Fruit fly (Drosophila melanogaster) whole organism, embryonic: Measurements from ENCODE around the gene Cul6.

Experiments used
- Awh ChIP-seq: fragments of 200-800 bp; sonication (Bioruptor generic); IDR thresholded peaks from 2 replicates; pipeline ENCODE4, ENCODE4 v1.3.6; 2022; ENCODE audit warnings: missing biosample characterization, missing genetic modification characterization
- B-H1 ChIP-seq: fragments of 200-800 bp; sonication (Bioruptor generic); IDR thresholded peaks from 3 replicates; pipeline ENCODE4 v1.3.6; 2022; ENCODE audit warnings: missing biosample characterization, missing genetic modification characterization
- Blimp-1 ChIP-seq: fragments of 200-800 bp; sonication (Bioruptor generic); optimal IDR thresholded peaks from 3 replicates; lab custom pipeline; 2018; ENCODE audit warnings: missing biosample characterization, missing genetic modification characterization, mild to moderate bottlenecking, moderate library complexity, missing genetic modification reagents
- CG1024 ChIP-seq: fragments of 200-800 bp; sonication (Bioruptor generic); IDR thresholded peaks from 2 replicates; pipeline ENCODE4 v1.3.6; 2022; ENCODE audit warnings: missing biosample characterization, missing genetic modification characterization
- CG10462 ChIP-seq: fragments of 200-800 bp; sonication (Bioruptor generic); optimal IDR thresholded peaks from 2 replicates; lab custom pipeline; 2016; ENCODE audit warnings: missing biosample characterization, missing genetic modification characterization
- CG14860 ChIP-seq: fragments of 200-800 bp; sonication (Bioruptor generic); IDR thresholded peaks from 3 replicates; pipeline ENCODE4 v1.3.6; 2022; ENCODE audit warnings: missing biosample characterization, missing genetic modification characterization; ENCODE audit not compliant: partially characterized antibody
- CG15514 ChIP-seq: fragments of 200-800 bp; sonication (Bioruptor generic); optimal IDR thresholded peaks from 3 replicates; lab custom pipeline; 2017; ENCODE audit warnings: missing biosample characterization, missing genetic modification characterization, mild to moderate bottlenecking, moderate library complexity, missing genetic modification reagents
- CG1603 ChIP-seq: fragments of 200-800 bp; sonication (Bioruptor generic); optimal IDR thresholded peaks from 2 replicates; lab custom pipeline; 2019; ENCODE audit warnings: missing biosample characterization, mild to moderate bottlenecking, missing genetic modification characterization, moderate library complexity
- CG18262 ChIP-seq: fragments of 200-800 bp; optimal IDR thresholded peaks from 3 replicates; lab custom pipeline; 2019; ENCODE audit warnings: missing biosample characterization, mild to moderate bottlenecking, missing genetic modification characterization, moderate library complexity
- CG18476 ChIP-seq: fragments of 200-800 bp; sonication (Bioruptor generic); optimal IDR thresholded peaks from 2 replicates; lab custom pipeline; 2016; ENCODE audit warnings: missing biosample characterization, mild to moderate bottlenecking, missing genetic modification characterization
- CG32772 ChIP-seq: fragments of 200-800 bp; sonication (Bioruptor generic); IDR thresholded peaks from 2 replicates; pipeline ENCODE4 v1.3.6; 2022; ENCODE audit warnings: missing biosample characterization, missing genetic modification characterization
- CG3995 ChIP-seq: fragments of 200-800 bp; sonication (Bioruptor generic); optimal IDR thresholded peaks from 3 replicates; lab custom pipeline; 2016; ENCODE audit warnings: missing biosample characterization, missing genetic modification characterization
- CG6175 ChIP-seq: fragments of 200-800 bp; sonication (Bioruptor generic); IDR thresholded peaks from 3 replicates; pipeline ENCODE4 v1.3.6; 2022; ENCODE audit warnings: missing biosample characterization, missing genetic modification characterization
- CG6254 ChIP-seq: fragments of 200-800 bp; sonication (Bioruptor generic); optimal IDR thresholded peaks from 3 replicates; lab custom pipeline; 2017; ENCODE audit warnings: mild to moderate bottlenecking, missing biosample characterization, missing genetic modification reagents, missing genetic modification characterization
- CG6689 ChIP-seq: fragments of 200-800 bp; sonication (Bioruptor generic); IDR thresholded peaks from 2 replicates; pipeline ENCODE4 v1.3.6; 2022; ENCODE audit warnings: missing biosample characterization, missing genetic modification characterization
- CG7556 ChIP-seq: fragments of 200-800 bp; sonication (Bioruptor generic); optimal IDR thresholded peaks from 2 replicates; lab custom pipeline; 2017; ENCODE audit warnings: missing biosample characterization, mild to moderate bottlenecking, missing genetic modification characterization
- CG8290 ChIP-seq, 3 experiments: fragments of 200-800 bp; sonication (Bioruptor generic); optimal IDR thresholded peaks; 2 replicates each; lab custom pipeline; 2016 to 2019; ENCODE audit warnings: missing biosample characterization in 3 of 3, missing genetic modification characterization in 3 of 3, mild to moderate bottlenecking in 2 of 3, moderate library complexity in 1 of 3
- CG9437 ChIP-seq: fragments of 200-800 bp; sonication (Bioruptor generic); optimal IDR thresholded peaks from 2 replicates; lab custom pipeline; 2018; ENCODE audit warnings: missing biosample characterization, mild to moderate bottlenecking, missing genetic modification characterization
- Drgx ChIP-seq: fragments of 200-800 bp; sonication (Bioruptor generic); IDR thresholded peaks from 2 replicates; pipeline ENCODE4 v1.3.6; 2022; ENCODE audit warnings: missing biosample characterization, missing genetic modification characterization
- Gug ChIP-seq: fragments of 200-800 bp; sonication (Bioruptor generic); IDR thresholded peaks from 4 replicates; pipeline ENCODE4 v1.3.6; 2022; ENCODE audit warnings: missing biosample characterization, missing genetic modification characterization
- H2.0 ChIP-seq: fragments of 200-800 bp; sonication (Bioruptor generic); IDR thresholded peaks from 2 replicates; pipeline ENCODE4 v1.3.6; 2022; ENCODE audit warnings: missing biosample characterization, missing genetic modification characterization
- HmgD ChIP-seq: fragments of 200-800 bp; sonication (Bioruptor generic); optimal IDR thresholded peaks from 3 replicates; lab custom pipeline; 2016; ENCODE audit warnings: missing biosample characterization, missing genetic modification characterization
- Opbp ChIP-seq: fragments of 200-800 bp; sonication (Bioruptor generic); IDR thresholded peaks from 3 replicates; pipeline ENCODE4 v1.3.6; 2022; ENCODE audit warnings: missing biosample characterization, missing genetic modification characterization; ENCODE audit not compliant: partially characterized antibody
- Optix ChIP-seq: fragments of 200-800 bp; sonication (Bioruptor generic); IDR thresholded peaks from 3 replicates; pipeline ENCODE4 v1.3.6; 2022; ENCODE audit warnings: missing biosample characterization, missing genetic modification characterization
- Rfx ChIP-seq: fragments of 200-800 bp; sonication (Bioruptor generic); IDR thresholded peaks from 2 replicates; pipeline ENCODE4 v1.3.6; 2022; ENCODE audit warnings: missing biosample characterization, missing genetic modification characterization
- Sry-β ChIP-seq: fragments of 200-800 bp; sonication (Bioruptor generic); optimal IDR thresholded peaks from 2 replicates; lab custom pipeline; 2018; ENCODE audit warnings: missing biosample characterization, mild to moderate bottlenecking, missing genetic modification characterization, moderate library complexity
- Sry-δ ChIP-seq: fragments of 200-800 bp; sonication (Bioruptor generic); optimal IDR thresholded peaks from 2 replicates; lab custom pipeline; 2016; ENCODE audit warnings: missing biosample characterization, missing genetic modification characterization
- Xrp1 ChIP-seq: fragments of 200-800 bp; sonication (Bioruptor generic); IDR thresholded peaks from 2 replicates; pipeline ENCODE4 v1.3.6; 2022; ENCODE audit warnings: missing biosample characterization, missing genetic modification characterization
- amos ChIP-seq: fragments of 200-800 bp; sonication (Bioruptor generic); IDR thresholded peaks from 2 replicates; pipeline ENCODE4 v1.3.6; 2022; ENCODE audit warnings: missing biosample characterization, missing genetic modification characterization; ENCODE audit not compliant: partially characterized antibody
- ase ChIP-seq: fragments of 200-800 bp; sonication (Bioruptor generic); IDR thresholded peaks from 3 replicates; pipeline ENCODE4 v1.3.6; 2022; ENCODE audit warnings: missing biosample characterization, missing genetic modification characterization
- ash1 ChIP-seq: fragments of 200-800 bp; sonication (Bioruptor generic); optimal IDR thresholded peaks from 2 replicates; lab custom pipeline; 2018; ENCODE audit warnings: missing biosample characterization, mild to moderate bottlenecking, missing genetic modification characterization
- dysf ChIP-seq: fragments of 200-800 bp; sonication (Bioruptor generic); IDR thresholded peaks from 3 replicates; pipeline ENCODE4 v1.3.6; 2022; ENCODE audit warnings: missing biosample characterization, missing genetic modification characterization
- emc ChIP-seq: fragments of 200-800 bp; sonication (Bioruptor generic); optimal IDR thresholded peaks from 2 replicates; lab custom pipeline; 2016; ENCODE audit warnings: missing biosample characterization, missing genetic modification characterization
- en ChIP-seq: fragments of 200-800 bp; sonication (Bioruptor generic); optimal IDR thresholded peaks from 2 replicates; lab custom pipeline; 2016; ENCODE audit warnings: missing biosample characterization, missing genetic modification characterization
- esg ChIP-seq: fragments of 200-800 bp; sonication (Bioruptor generic); conservative IDR thresholded peaks from 2 replicates; pipeline ENCODE4 v1.3.6; 2022; ENCODE audit warnings: missing biosample characterization, missing genetic modification characterization
- eve ChIP-seq, 2 experiments: fragments of >200 bp; optimal IDR thresholded peaks; 2 replicates each; lab custom pipeline; 2017; ENCODE audit warnings: missing biosample characterization in 2 of 2, missing genetic modification characterization in 2 of 2
- her ChIP-seq: fragments of 200-800 bp; sonication (Bioruptor generic); optimal IDR thresholded peaks from 2 replicates; lab custom pipeline; 2016; ENCODE audit warnings: missing biosample characterization, missing genetic modification characterization
- jigr1 ChIP-seq: fragments of 200-800 bp; sonication (Bioruptor generic); IDR thresholded peaks from 3 replicates; pipeline ENCODE4 v1.3.6; 2022; ENCODE audit warnings: missing biosample characterization, missing genetic modification characterization
- kay ChIP-seq: fragments of 200-800 bp; sonication (Bioruptor generic); optimal IDR thresholded peaks from 2 replicates; lab custom pipeline; 2016; ENCODE audit warnings: missing biosample characterization, missing genetic modification characterization
- klu ChIP-seq: fragments of 200-800 bp; sonication (Bioruptor generic); IDR thresholded peaks from 2 replicates; pipeline ENCODE4 v1.3.6; 2022; ENCODE audit warnings: missing biosample characterization, missing genetic modification characterization
- nom ChIP-seq: fragments of 200-800 bp; sonication (Bioruptor generic); optimal IDR thresholded peaks from 2 replicates; lab custom pipeline; 2017; ENCODE audit warnings: missing biosample characterization, missing genetic modification characterization, mild to moderate bottlenecking, moderate library complexity, missing genetic modification reagents
- pfk ChIP-seq: fragments of 200-800 bp; sonication (Bioruptor generic); optimal IDR thresholded peaks from 2 replicates; lab custom pipeline; 2018; ENCODE audit warnings: missing biosample characterization, mild to moderate bottlenecking, missing genetic modification characterization, moderate library complexity
- prd ChIP-seq, 3 experiments: fragments of >200 bp in 2 of 3; fragments of 200-800 bp in 1 of 3; sonication (Bioruptor generic) in 1 of 3; optimal IDR thresholded peaks in 2 of 3; IDR thresholded peaks in 1 of 3; 2 replicates in 2 of 3; 3 replicates in 1 of 3; pipeline versions ENCODE4 v1.3.6 to Lab custom; 2017 to 2022; ENCODE audit warnings: missing biosample characterization in 1 of 3, missing genetic modification characterization in 1 of 3
- pum ChIP-seq: fragments of 200-800 bp; sonication (Bioruptor generic); optimal IDR thresholded peaks from 2 replicates; lab custom pipeline; 2016; ENCODE audit warnings: missing biosample characterization, missing genetic modification characterization
- pzg ChIP-seq: fragments of 200-800 bp; sonication (Bioruptor generic); optimal IDR thresholded peaks from 3 replicates; lab custom pipeline; 2018; ENCODE audit warnings: missing biosample characterization, mild to moderate bottlenecking, missing genetic modification characterization, moderate library complexity
- sens ChIP-seq: fragments of 200-800 bp; sonication (Bioruptor generic); peaks from one replicate; lab custom pipeline; 2016; ENCODE audit warnings: missing biosample characterization, missing genetic modification characterization
- sisA ChIP-seq: fragments of 200-800 bp; sonication (Bioruptor generic); IDR thresholded peaks from 2 replicates; pipeline ENCODE4 v1.3.6; 2022; ENCODE audit warnings: missing biosample characterization, missing genetic modification characterization
- stwl ChIP-seq: fragments of 200-800 bp; sonication (Bioruptor generic); optimal IDR thresholded peaks from 3 replicates; lab custom pipeline; 2018; ENCODE audit warnings: missing biosample characterization, mild to moderate bottlenecking, missing genetic modification characterization, moderate library complexity
- z ChIP-seq: fragments of 200-800 bp; sonication (Bioruptor generic); IDR thresholded peaks from 3 replicates; pipeline ENCODE4 v1.3.6; 2022; ENCODE audit warnings: missing biosample characterization, missing genetic modification characterization

Cul6 gene

DNA sequence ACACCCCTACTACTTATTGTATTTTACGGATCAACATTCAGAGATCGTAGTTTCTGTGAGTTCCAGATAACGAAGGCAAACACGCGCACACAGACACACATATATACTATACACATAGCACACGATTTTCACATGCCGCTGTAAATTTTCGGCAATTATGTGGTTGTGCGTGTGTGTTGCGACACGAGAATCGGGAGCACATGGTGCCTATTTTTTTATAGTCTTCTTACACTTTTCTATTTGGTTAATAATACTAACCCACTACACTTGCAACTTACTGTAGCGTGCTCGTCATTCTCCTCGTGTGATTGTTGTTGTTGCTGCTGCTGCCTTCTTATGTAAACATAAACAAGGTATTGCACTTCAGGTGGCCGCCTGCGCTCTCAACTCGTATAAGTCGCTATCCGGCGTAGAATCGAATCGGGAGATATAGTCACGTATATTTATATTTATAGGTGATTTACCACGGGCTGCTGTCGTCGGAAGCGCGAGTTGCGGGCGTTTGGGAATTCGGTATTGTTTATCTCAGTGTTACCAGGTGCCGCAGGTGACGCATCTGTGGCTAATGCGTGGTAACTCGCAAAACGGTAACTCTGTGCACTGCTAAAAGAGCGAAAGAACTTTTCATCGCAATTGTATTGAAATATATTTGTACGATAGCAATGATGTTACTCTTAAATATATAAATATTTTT is 10.8 kb upstream of the Cul6 start, which contains the start of gene Adk2 (continued):
- TF ChIP-seq CG6689 (peak; percentile 35; the same call in 1 of the 2 replicates), CG9437 (no peak), klu (GFP tag; lab: Robert Waterston, UW) (0 out of 2 replicates have a peak, but pooled peaks have one; percentile 16), Xrp1 (no peak), pzg (peak; percentile 73), stwl (tag; lab: Kevin White, UChicago) (peak; percentile 27), en (GFP tag; lab: Kevin White, UChicago) (no peak), CG3995 (GFP tag; lab: Kevin White, UChicago) (no peak), Drgx (GFP tag; lab: Robert Waterston, UW) (peak; percentile 47; the same call in 1 of the 2 replicates), CG32772 (GFP tag; lab: Robert Waterston, UW) (peak; percentile 31; the same call in 1 of the 2 replicates), jigr1 (GFP tag; lab: Robert Waterston, UW) (no peak), sens (GFP tag; lab: Kevin White, UChicago) (peak; percentile 73), CG14860 (GFP tag; lab: Robert Waterston, UW) (no peak), Sry-δ (GFP tag; lab: Kevin White, UChicago) (no peak), amos (GFP tag; lab: Robert Waterston, UW) (peak; percentile 53), CG15514 (GFP tag; lab: Kevin White, UChicago) (peak; percentile 67), CG1603 (tag; lab: Kevin White, UChicago) (peak; percentile 66), H2.0 (GFP tag; lab: Robert Waterston, UW) (peak; percentile 40; the same call in 1 of the 2 replicates), Awh (GFP tag; lab: Robert Waterston, UW) (peak; percentile 50; the same call in 1 of the 2 replicates), CG1024 (GFP tag; lab: Robert Waterston, UW) (no peak), ash1 (GFP tag; lab: Kevin White, UChicago) (no peak), pum (GFP tag; lab: Kevin White, UChicago) (no peak), pfk (GFP tag; lab: Kevin White, UChicago) (no peak), B-H1 (GFP tag; lab: Robert Waterston, UW) (peak; percentile 20; the same call in 2 of the 3 replicates), Sry-β (no peak), HmgD (GFP tag; lab: Kevin White, UChicago) (peak; percentile 12), Rfx (GFP tag; lab: Robert Waterston, UW) (peak; percentile 83), prd (optimal IDR thresholded peaks at IDR 0.05; lab: Kevin White, UChicago) (no peak), prd (GFP tag; IDR thresholded peaks at IDR 0.05; lab: Robert Waterston, UW) (peak; percentile 67), dysf (GFP tag; lab: Robert Waterston, UW) (peak; percentile 55; the same call in 2 of the 3 replicates), sisA (GFP tag; lab: Robert Waterston, UW) (peak; percentile 47), nom (no peak), Opbp (GFP tag; lab: Robert Waterston, UW) (peak; percentile 44), Blimp-1 (GFP tag; lab: Kevin White, UChicago) (peak; percentile 3), emc (GFP tag; lab: Kevin White, UChicago) (no peak), esg (GFP tag; lab: Robert Waterston, UW) (peak; percentile 11; the same call in 1 of the 2 replicates), CG18262 (tag; lab: Kevin White, UChicago) (no peak), kay (GFP tag; lab: Kevin White, UChicago) (peak; percentile 0), Gug (GFP tag; lab: Robert Waterston, UW) (peak; percentile 67), Optix (GFP tag; lab: Robert Waterston, UW) (no peak), her (no peak), eve (GFP tag; optimal IDR thresholded peaks at IDR 0.05; lab: Kevin White, UChicago) (peak in 1 of 2 experiments; percentile 30), CG6175 (GFP tag; lab: Robert Waterston, UW) (no peak), ase (0 out of 3 replicates have a peak, but pooled peaks have one; percentile 25), CG8290 (GFP tag; optimal IDR thresholded peaks at IDR 0.05; lab: Kevin White, UChicago) (no peak), CG8290 (tag; optimal IDR thresholded peaks at IDR 0.05; lab: Kevin White, UChicago) (peak in 1 of 2 experiments; percentile 55), CG6254 (no peak), CG7556 (GFP tag; lab: Kevin White, UChicago) (no peak), z (no peak), CG18476 (GFP tag; lab: Kevin White, UChicago) (no peak), CG10462 (no peak)
